Fruit fly (Drosophila melanogaster) whole organism, embryonic: Measurements from ENCODE around the gene CG13113.

Experiments used
- Antp ChIP-seq: fragments of 200-800 bp; sonication (Bioruptor generic); optimal IDR thresholded peaks from 3 replicates; lab custom pipeline; 2016; ENCODE audit warnings: missing biosample characterization, missing genetic modification characterization
- Bgb ChIP-seq: fragments of 200-800 bp; sonication (Bioruptor generic); IDR thresholded peaks from 2 replicates; pipeline ENCODE4 v1.3.6; 2022; ENCODE audit warnings: missing biosample characterization, missing genetic modification characterization; ENCODE audit not compliant: partially characterized antibody
- CG10654 ChIP-seq: fragments of 200-800 bp; sonication (Bioruptor generic); optimal IDR thresholded peaks from 2 replicates; lab custom pipeline; 2016; ENCODE audit warnings: missing biosample characterization, missing genetic modification characterization
- CG13296 ChIP-seq: fragments of 200-800 bp; sonication (Bioruptor generic); optimal IDR thresholded peaks from 3 replicates; lab custom pipeline; 2018; ENCODE audit warnings: missing biosample characterization, mild to moderate bottlenecking, missing genetic modification characterization
- CG14441 ChIP-seq: fragments of 200-800 bp; sonication (Bioruptor generic); IDR thresholded peaks from 2 replicates; pipeline ENCODE4 v1.3.6; 2022; ENCODE audit warnings: missing biosample characterization, missing genetic modification characterization
- CG15011 ChIP-seq: fragments of 200-800 bp; sonication (Bioruptor generic); optimal IDR thresholded peaks from 3 replicates; lab custom pipeline; 2018; ENCODE audit warnings: missing biosample characterization, mild to moderate bottlenecking, missing genetic modification characterization
- CG1603 ChIP-seq: fragments of 200-800 bp; sonication (Bioruptor generic); optimal IDR thresholded peaks from 2 replicates; lab custom pipeline; 2019; ENCODE audit warnings: missing biosample characterization, mild to moderate bottlenecking, missing genetic modification characterization, moderate library complexity
- CG17186 ChIP-seq: fragments of 200-800 bp; sonication (Bioruptor generic); optimal IDR thresholded peaks from 3 replicates; lab custom pipeline; 2017; ENCODE audit warnings: missing biosample characterization, missing genetic modification reagents, missing genetic modification characterization
- CG18011 ChIP-seq: fragments of 200-800 bp; sonication (Bioruptor generic); optimal IDR thresholded peaks from 2 replicates; lab custom pipeline; 2017; ENCODE audit warnings: missing biosample characterization, missing genetic modification characterization, mild to moderate bottlenecking, moderate library complexity, missing genotype
- CG2875 ChIP-seq: fragments of 200-800 bp; sonication (Bioruptor generic); optimal IDR thresholded peaks from 2 replicates; lab custom pipeline; 2017; ENCODE audit warnings: missing biosample characterization, mild to moderate bottlenecking, missing genetic modification characterization, missing genetic modification reagents
- CG32772 ChIP-seq: fragments of 200-800 bp; sonication (Bioruptor generic); IDR thresholded peaks from 2 replicates; pipeline ENCODE4 v1.3.6; 2022; ENCODE audit warnings: missing biosample characterization, missing genetic modification characterization
- CG3407 ChIP-seq: fragments of 200-800 bp; sonication (Bioruptor generic); optimal IDR thresholded peaks from 2 replicates; lab custom pipeline; 2018; ENCODE audit warnings: missing biosample characterization, mild to moderate bottlenecking, missing genetic modification characterization
- CG4328 ChIP-seq: fragments of 200-800 bp; sonication (Bioruptor generic); optimal IDR thresholded peaks from 3 replicates; lab custom pipeline; 2017; ENCODE audit warnings: missing biosample characterization, missing genetic modification reagents, missing genetic modification characterization
- CG4360 ChIP-seq: fragments of 200-800 bp; sonication (Bioruptor generic); IDR thresholded peaks from 2 replicates; pipeline ENCODE4 v1.3.6; 2022; ENCODE audit warnings: missing biosample characterization, missing genetic modification characterization
- CG43689 ChIP-seq: fragments of 200-800 bp; sonication (Bioruptor generic); IDR thresholded peaks from 2 replicates; pipeline ENCODE4 v1.3.6; 2022; ENCODE audit warnings: missing biosample characterization, missing genetic modification characterization
- CG6854 ChIP-seq: fragments of 200-800 bp; sonication (Bioruptor generic); optimal IDR thresholded peaks from 3 replicates; lab custom pipeline; 2017; ENCODE audit warnings: missing biosample characterization, mild to moderate bottlenecking, missing genetic modification characterization
- CG7963 ChIP-seq: fragments of 200-800 bp; sonication (Bioruptor generic); IDR thresholded peaks from 3 replicates; pipeline ENCODE4 v1.3.6; 2022; ENCODE audit warnings: missing biosample characterization, missing genetic modification characterization; ENCODE audit not compliant: partially characterized antibody
- CG8089 ChIP-seq: fragments of 200-800 bp; sonication (Bioruptor generic); optimal IDR thresholded peaks from 3 replicates; lab custom pipeline; 2016; ENCODE audit warnings: missing biosample characterization, missing genetic modification characterization
- Dip2 ChIP-seq: fragments of 200-800 bp; sonication (Bioruptor generic); IDR thresholded peaks from 2 replicates; pipeline ENCODE4 v1.3.6; 2022; ENCODE audit warnings: missing biosample characterization, missing genetic modification characterization
- Dip3 ChIP-seq: fragments of 200-800 bp; sonication (Bioruptor generic); optimal IDR thresholded peaks from 3 replicates; lab custom pipeline; 2016; ENCODE audit warnings: missing biosample characterization, missing genetic modification characterization
- Doc2 ChIP-seq: fragments of 200-800 bp; sonication (Bioruptor generic); IDR thresholded peaks from 2 replicates; pipeline ENCODE4 v1.3.6; 2022; ENCODE audit warnings: missing biosample characterization, missing genetic modification characterization
- E2f2 ChIP-seq: fragments of 200-800 bp; sonication (Bioruptor generic); IDR thresholded peaks from 2 replicates; pipeline ENCODE4 v1.3.6; 2022; ENCODE audit warnings: missing biosample characterization, missing genetic modification characterization
- Fer2 ChIP-seq: fragments of 200-800 bp; sonication (Bioruptor generic); optimal IDR thresholded peaks from 2 replicates; lab custom pipeline; 2018; ENCODE audit warnings: missing biosample characterization, mild to moderate bottlenecking, missing genetic modification characterization, moderate library complexity
- Fer3 ChIP-seq: fragments of 200-800 bp; sonication (Bioruptor generic); optimal IDR thresholded peaks from 2 replicates; lab custom pipeline; 2018; ENCODE audit warnings: missing biosample characterization, mild to moderate bottlenecking, missing genetic modification characterization, moderate library complexity
- Gsc ChIP-seq: fragments of 200-800 bp; sonication (Bioruptor generic); IDR thresholded peaks from 2 replicates; pipeline ENCODE4 v1.3.6; 2022; ENCODE audit warnings: missing biosample characterization, missing genetic modification characterization
- HmgD ChIP-seq: fragments of 200-800 bp; sonication (Bioruptor generic); optimal IDR thresholded peaks from 3 replicates; lab custom pipeline; 2016; ENCODE audit warnings: missing biosample characterization, missing genetic modification characterization
- NfI ChIP-seq: fragments of 200-800 bp; sonication (Bioruptor generic); optimal IDR thresholded peaks from 3 replicates; lab custom pipeline; 2018; ENCODE audit warnings: missing biosample characterization, mild to moderate bottlenecking, missing genetic modification characterization, moderate library complexity
- Ravus ChIP-seq: fragments of 200-800 bp; sonication (Bioruptor generic); IDR thresholded peaks from 2 replicates; pipeline ENCODE4 v1.3.6; 2022; ENCODE audit warnings: missing biosample characterization, missing genetic modification characterization
- YL-1 ChIP-seq: fragments of 200-800 bp; sonication (Bioruptor generic); optimal IDR thresholded peaks from 3 replicates; lab custom pipeline; 2017; ENCODE audit warnings: missing biosample characterization, mild to moderate bottlenecking, missing genetic modification characterization
- aop ChIP-seq: fragments of 200-800 bp; sonication (Bioruptor generic); IDR thresholded peaks from 2 replicates; pipeline ENCODE4 v1.3.6; 2022; ENCODE audit warnings: missing biosample characterization, missing genetic modification characterization
- br ChIP-seq: fragments of >200 bp; optimal IDR thresholded peaks from 2 replicates; lab custom pipeline; 2017
- btn ChIP-seq: fragments of 200-800 bp; sonication (Bioruptor generic); optimal IDR thresholded peaks from 2 replicates; lab custom pipeline; 2016; ENCODE audit warnings: missing biosample characterization, missing genetic modification characterization
- fd3F ChIP-seq: fragments of 200-800 bp; sonication (Bioruptor generic); optimal IDR thresholded peaks from 2 replicates; lab custom pipeline; 2018; ENCODE audit warnings: missing biosample characterization, mild to moderate bottlenecking, missing genetic modification characterization, moderate library complexity
- h ChIP-seq: fragments of >200 bp; optimal IDR thresholded peaks from 2 replicates; lab custom pipeline; 2017
- kay ChIP-seq: fragments of 200-800 bp; sonication (Bioruptor generic); optimal IDR thresholded peaks from 2 replicates; lab custom pipeline; 2016; ENCODE audit warnings: missing biosample characterization, missing genetic modification characterization
- lilli ChIP-seq: fragments of 200-800 bp; sonication (Bioruptor generic); optimal IDR thresholded peaks from 3 replicates; lab custom pipeline; 2016; ENCODE audit warnings: missing biosample characterization, missing genetic modification characterization
- nerfin-1 ChIP-seq: fragments of 200-800 bp; sonication (Bioruptor generic); optimal IDR thresholded peaks from 3 replicates; lab custom pipeline; 2019; ENCODE audit warnings: missing biosample characterization, mild to moderate bottlenecking, missing genetic modification characterization, moderate library complexity
- onecut ChIP-seq: fragments of 200-800 bp; sonication (Bioruptor generic); IDR thresholded peaks from 2 replicates; pipeline ENCODE4 v1.3.6; 2022; ENCODE audit warnings: missing biosample characterization, missing genetic modification characterization
- p53 ChIP-seq: fragments of 200-800 bp; sonication (Bioruptor generic); optimal IDR thresholded peaks from 2 replicates; lab custom pipeline; 2016; ENCODE audit warnings: missing biosample characterization, missing genetic modification characterization
- rib ChIP-seq: fragments of 200-800 bp; sonication (Bioruptor generic); IDR thresholded peaks from 2 replicates; pipeline ENCODE4 v1.3.6; 2022; ENCODE audit warnings: missing biosample characterization, missing genetic modification characterization
- sc ChIP-seq, 3 experiments: fragments of >200 bp in 2 of 3; fragments of 200-800 bp in 1 of 3; sonication (Bioruptor generic) in 1 of 3; optimal IDR thresholded peaks; 2 replicates in 2 of 3; 3 replicates in 1 of 3; lab custom pipeline; 2017; ENCODE audit warnings: mild to moderate bottlenecking in 1 of 3, missing biosample characterization in 1 of 3, missing genetic modification characterization in 1 of 3, missing genetic modification reagents in 1 of 3
- sd ChIP-seq: fragments of 200-800 bp; sonication (Bioruptor generic); optimal IDR thresholded peaks from 3 replicates; lab custom pipeline; 2018; ENCODE audit warnings: missing biosample characterization, mild to moderate bottlenecking, missing genetic modification characterization, moderate library complexity
- slbo ChIP-seq: fragments of 200-800 bp; sonication (Bioruptor generic); IDR thresholded peaks from 2 replicates; pipeline ENCODE4 v1.3.6; 2022; ENCODE audit warnings: missing biosample characterization, missing genetic modification characterization
- stc ChIP-seq: fragments of 200-800 bp; sonication (Bioruptor generic); IDR thresholded peaks from 2 replicates; pipeline ENCODE4 v1.3.6; 2022; ENCODE audit warnings: missing biosample characterization, missing genetic modification characterization
- tap ChIP-seq: fragments of 200-800 bp; optimal IDR thresholded peaks from 3 replicates; lab custom pipeline; 2019; ENCODE audit warnings: missing biosample characterization, mild to moderate bottlenecking, missing genetic modification characterization, moderate library complexity
- unpg ChIP-seq: fragments of 200-800 bp; sonication (Bioruptor generic); optimal IDR thresholded peaks from 3 replicates; lab custom pipeline; 2018; ENCODE audit warnings: missing biosample characterization, mild to moderate bottlenecking, missing genetic modification characterization, moderate library complexity
- vfl ChIP-seq: fragments of 200-800 bp; sonication (Bioruptor generic); optimal IDR thresholded peaks from 2 replicates; lab custom pipeline; 2016; ENCODE audit warnings: missing biosample characterization, missing genetic modification characterization

The CG13113 gene

DNA sequence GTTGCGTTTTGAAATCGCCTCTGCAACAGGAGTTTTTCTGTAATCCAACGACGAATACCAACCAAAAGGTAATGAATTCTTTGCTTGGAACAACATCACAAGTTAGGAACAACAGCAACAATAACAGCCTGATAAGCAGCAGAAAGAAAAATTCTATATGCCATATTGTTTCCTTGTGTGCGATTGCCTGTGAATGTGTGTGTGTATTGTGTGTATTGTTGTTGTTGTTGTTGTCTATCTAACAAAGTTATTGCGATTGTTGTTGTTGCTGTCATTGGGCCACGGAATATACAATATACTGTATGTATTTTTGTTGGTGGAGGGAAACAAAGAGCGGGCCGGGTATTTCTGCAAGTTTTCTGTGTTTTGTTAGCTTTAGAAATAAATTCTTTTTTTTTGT, 25.2 kb downstream of the CG13113 start:
- peak; percentile 92 for TF ChIP-seq CG4360 (GFP tag; lab: Robert Waterston, UW)
- TF ChIP-seq CG7963 (GFP tag; lab: Robert Waterston, UW): no peak

DNA sequence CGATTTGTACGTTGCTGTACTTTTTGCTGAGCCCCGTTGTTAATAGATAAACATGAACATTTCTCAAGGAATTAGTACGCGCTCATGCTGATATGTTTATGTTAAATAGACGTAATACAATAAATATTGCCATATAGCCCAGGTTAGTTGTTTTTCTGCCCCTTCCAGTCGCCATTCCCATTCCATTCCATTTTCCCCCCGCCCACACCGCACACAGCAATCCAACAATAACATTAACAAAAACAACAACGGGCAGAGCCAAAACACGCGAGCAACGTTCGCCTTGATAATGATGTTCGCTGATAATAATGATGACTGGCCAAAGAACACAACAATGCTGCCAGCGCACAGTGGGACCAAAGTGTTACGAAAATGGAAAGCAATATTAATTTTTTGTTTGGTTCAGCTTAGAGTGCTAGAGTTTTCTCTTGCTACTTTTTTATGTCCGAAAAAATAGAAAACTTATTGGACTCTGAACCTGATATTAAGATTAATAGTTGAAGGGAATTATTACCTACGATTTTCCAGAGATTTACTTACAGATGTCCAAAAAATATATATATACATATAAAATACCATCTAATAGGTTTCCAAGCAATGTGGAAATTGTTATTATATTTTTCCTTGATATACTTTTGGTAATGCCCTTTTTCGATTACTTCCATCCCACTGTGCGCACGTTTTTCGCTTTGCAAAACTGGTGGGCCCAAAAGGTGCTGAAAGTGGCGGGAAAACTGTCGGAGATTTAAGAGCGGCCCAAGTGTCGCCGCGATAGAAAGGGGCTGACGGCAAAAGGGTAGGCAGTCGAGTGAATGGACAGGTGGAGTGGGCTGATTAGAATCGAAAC, 25.8 kb downstream of the CG13113 start:
- TF ChIP-seq sc (optimal IDR thresholded peaks at IDR 0.05; lab: Kevin White, UChicago) (no peak), sc (GFP tag; optimal IDR thresholded peaks at IDR 0.05; lab: Kevin White, UChicago) (peak; percentile 95), Doc2 (GFP tag; lab: Robert Waterston, UW) (peak; percentile 52; the same call in 1 of the 2 replicates), rib (GFP tag; lab: Robert Waterston, UW) (0 out of 2 replicates have a peak, but pooled peaks have one; percentile 78), sd (tag; lab: Kevin White, UChicago) (peak; percentile 86), p53 (GFP tag; lab: Kevin White, UChicago) (peak; percentile 39), br (no peak), lilli (GFP tag; lab: Kevin White, UChicago) (peak; percentile 95), CG3407 (GFP tag; lab: Kevin White, UChicago) (peak; percentile 88), Antp (GFP tag; lab: Kevin White, UChicago) (peak; percentile 80), vfl (peak; percentile 92), Dip3 (GFP tag; lab: Kevin White, UChicago) (peak; percentile 85), CG8089 (GFP tag; lab: Kevin White, UChicago) (peak; percentile 74), CG32772 (peak; percentile 82), NfI (GFP tag; lab: Kevin White, UChicago) (peak; percentile 96), btn (GFP tag; lab: Kevin White, UChicago) (peak; percentile 58), E2f2 (GFP tag; lab: Robert Waterston, UW) (peak; percentile 76), CG43689 (GFP tag; lab: Robert Waterston, UW) (peak; percentile 67), Bgb (no peak; the same call in 1 of the 2 replicates), CG15011 (GFP tag; lab: Kevin White, UChicago) (peak; percentile 95), CG1603 (tag; lab: Kevin White, UChicago) (peak; percentile 34), CG17186 (GFP tag; lab: Kevin White, UChicago) (peak; percentile 67), CG13296 (peak; percentile 98), Gsc (peak; percentile 66), HmgD (GFP tag; lab: Kevin White, UChicago) (no peak), onecut (GFP tag; lab: Robert Waterston, UW) (peak; percentile 87), nerfin-1 (tag; lab: Kevin White, UChicago) (peak; percentile 90), CG4328 (GFP tag; lab: Kevin White, UChicago) (peak; percentile 95), Ravus (GFP tag; lab: Robert Waterston, UW) (peak; percentile 74), aop (GFP tag; lab: Robert Waterston, UW) (no peak), CG2875 (GFP tag; lab: Kevin White, UChicago) (peak; percentile 96), YL-1 (peak; percentile 83), Dip2 (GFP tag; lab: Robert Waterston, UW) (peak; percentile 35; the same call in 1 of the 2 replicates), unpg (peak; percentile 96), slbo (GFP tag; lab: Robert Waterston, UW) (peak; percentile 90), CG18011 (GFP tag; lab: Kevin White, UChicago) (peak; percentile 79), CG10654 (GFP tag; lab: Kevin White, UChicago) (peak; percentile 90), CG14441 (GFP tag; lab: Robert Waterston, UW) (peak; percentile 89), stc (GFP tag; lab: Robert Waterston, UW) (peak; percentile 90), fd3F (GFP tag; lab: Kevin White, UChicago) (peak; percentile 95), tap (tag; lab: Kevin White, UChicago) (peak; percentile 91), kay (GFP tag; lab: Kevin White, UChicago) (peak; percentile 93), CG6854 (GFP tag; lab: Kevin White, UChicago) (peak; percentile 96), h (lab: Kevin White, UChicago) (no peak), Fer2 (tag; lab: Kevin White, UChicago) (peak; percentile 90), Fer3 (peak; percentile 96)
